Fruit fly (Drosophila melanogaster): ENCODE data around the gene ea.

DNA sequence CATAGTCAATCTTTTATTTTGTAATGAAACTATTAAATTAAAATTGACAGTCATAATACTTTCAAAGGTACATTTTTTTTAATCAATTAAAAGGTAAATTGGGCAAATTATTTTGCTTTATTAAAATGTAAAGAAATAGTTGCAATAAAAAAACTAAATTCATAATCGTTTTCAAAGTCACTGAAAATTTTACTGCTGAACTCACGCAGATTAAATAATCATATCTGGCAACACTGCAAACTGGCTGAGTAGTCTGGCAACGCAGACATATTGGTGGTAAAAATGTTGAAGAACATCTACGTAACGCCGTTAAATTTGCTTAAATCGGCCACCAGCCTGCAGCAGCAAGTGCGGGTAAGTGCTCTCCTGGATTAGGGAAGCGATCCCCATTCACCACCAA lies 1.9 kb downstream of the ea start, which contains the start of gene mRpL9:
- TF ChIP-seq CG34367 (tag; optimal IDR thresholded peaks at IDR 0.05) (no peak), EcR (GFP tag; optimal IDR thresholded peaks at IDR 0.05) (no peak), gl (tag; optimal IDR thresholded peaks at IDR 0.05) (no peak)

Measured in whole organism, pupa.